Fruit fly (Drosophila melanogaster): ENCODE results near the gene Dop1R1.

Gene Dop1R1

dm6 chr3R:14122347-14122812, 92.2 kb downstream of the Dop1R1 start, which contains the start of the genes Abi and twf (continued):
- TF ChIP-seq CG10462 (GFP tag; optimal IDR thresholded peaks at IDR 0.05) (peak; percentile 39), GATAe (GFP tag; conservative IDR thresholded peaks at IDR 0.05) (no peak), CG13287 (GFP tag; IDR thresholded peaks at IDR 0.05; ENCODE audit: partially characterized antibody) (peak; percentile 45; the same call in 1 of the 2 replicates), CG10431 (GFP tag; optimal IDR thresholded peaks at IDR 0.05) (no peak), CG6683 (GFP tag; optimal IDR thresholded peaks at IDR 0.05) (peak; percentile 22), CG4854 (GFP tag; optimal IDR thresholded peaks at IDR 0.05) (peak; percentile 35), Trl (optimal IDR thresholded peaks at IDR 0.05) (no peak), Trl (GFP tag; optimal IDR thresholded peaks at IDR 0.05) (peak; percentile 27), gro (GFP tag; optimal IDR thresholded peaks at IDR 0.05) (peak; percentile 42), chinmo (GFP tag; IDR thresholded peaks at IDR 0.05; ENCODE audit: partially characterized antibody) (no peak), dmrt99B (tag; optimal IDR thresholded peaks at IDR 0.05) (peak; percentile 49), CrebB (tag; optimal IDR thresholded peaks at IDR 0.05) (peak; percentile 8), fd64A (GFP tag; optimal IDR thresholded peaks at IDR 0.05) (no peak), CG1602 (GFP tag; optimal IDR thresholded peaks at IDR 0.05) (peak; percentile 80), en (GFP tag; optimal IDR thresholded peaks at IDR 0.05) (peak; percentile 17), CG18476 (GFP tag; optimal IDR thresholded peaks at IDR 0.05) (peak; percentile 57), emc (GFP tag; optimal IDR thresholded peaks at IDR 0.05) (peak; percentile 20), Eip74EF (GFP tag; optimal IDR thresholded peaks at IDR 0.05) (peak in 1 of 2 experiments; percentile 9), CG14710 (tag; optimal IDR thresholded peaks at IDR 0.05) (peak; percentile 86), ttk (GFP tag; IDR thresholded peaks at IDR 0.05) (peak; percentile 41), CG7556 (GFP tag; optimal IDR thresholded peaks at IDR 0.05) (peak; percentile 50), CG8388 (GFP tag; optimal IDR thresholded peaks at IDR 0.05) (peak; percentile 60), CG11696 (GFP tag; IDR thresholded peaks at IDR 0.05) (no peak), CG12155 (GFP tag; optimal IDR thresholded peaks at IDR 0.05) (peak; percentile 80), CG14441 (GFP tag; IDR thresholded peaks at IDR 0.05) (peak; percentile 49; the same call in 1 of the 2 replicates), tin (GFP tag; optimal IDR thresholded peaks at IDR 0.05) (peak; percentile 71), nerfin-2 (GFP tag; IDR thresholded peaks at IDR 0.05; ENCODE audit: partially characterized antibody) (0 out of 2 replicates have a peak, but pooled peaks have one; percentile 34), Rfx (GFP tag; IDR thresholded peaks at IDR 0.05) (peak; percentile 77), Ssrp (tag; optimal IDR thresholded peaks at IDR 0.05) (peak; percentile 56), Taf1 (GFP tag; IDR thresholded peaks at IDR 0.05) (peak; percentile 42; the same call in 1 of the 2 replicates), Gug (GFP tag; IDR thresholded peaks at IDR 0.05) (peak; percentile 18; the same call in 1 of the 4 replicates), CG18764 (GFP tag; optimal IDR thresholded peaks at IDR 0.05) (peak; percentile 51), slbo (GFP tag; IDR thresholded peaks at IDR 0.05) (peak; percentile 80), CG30403 (GFP tag; optimal IDR thresholded peaks at IDR 0.05) (peak; percentile 90), CG1233 (GFP tag; optimal IDR thresholded peaks at IDR 0.05) (no peak), prd (optimal IDR thresholded peaks at IDR 0.05) (no peak), prd (GFP tag; IDR thresholded peaks at IDR 0.05) (peak; percentile 76), MESR4 (GFP tag; optimal IDR thresholded peaks at IDR 0.05) (peak; percentile 24), Doc3 (GFP tag; IDR thresholded peaks at IDR 0.05; ENCODE audit: partially characterized antibody) (no peak), tap (tag; optimal IDR thresholded peaks at IDR 0.05) (peak; percentile 13), CG14014 (GFP tag; IDR thresholded peaks at IDR 0.05) (peak; percentile 54; the same call in 1 of the 2 replicates), Sry-δ (GFP tag; optimal IDR thresholded peaks at IDR 0.05) (peak; percentile 35), CG7963 (GFP tag; IDR thresholded peaks at IDR 0.05; ENCODE audit: partially characterized antibody) (no peak), Fer3 (tag; optimal IDR thresholded peaks at IDR 0.05) (peak; percentile 62), MBD-R2 (GFP tag; IDR thresholded peaks at IDR 0.05) (peak; percentile 79), CG10321 (GFP tag; IDR thresholded peaks at IDR 0.05) (no peak), ranshi (GFP tag; IDR thresholded peaks at IDR 0.05) (peak; percentile 32; the same call in 1 of the 2 replicates), CG4328 (GFP tag; optimal IDR thresholded peaks at IDR 0.05) (no peak), H2.0 (GFP tag; IDR thresholded peaks at IDR 0.05) (peak; percentile 52), CG10979 (tag; optimal IDR thresholded peaks at IDR 0.05) (peak; percentile 60)
